Worm (Caenorhabditis elegans) whole organism, L1 larva: ENCODE measurements around the gene cyp-33C12.
A peak's percentile ranks its signal among the peaks of the same experiment; 100 is the strongest.

Experiments used
- C04F5.9 ChIP-seq: sonication (generic microtip); optimal IDR thresholded peaks from 2 replicates; lab custom pipeline; 2016; ENCODE audit warnings: missing genetic modification characterization, missing compliant biosample characterization
- C16A3.4 ChIP-seq: fragments of 150-350 bp; optimal IDR thresholded peaks from 2 replicates; lab custom pipeline; 2014; ENCODE audit warnings: missing biosample characterization, missing genetic modification characterization
- C34B4.2 ChIP-seq: sonication (generic microtip); optimal IDR thresholded peaks from 2 replicates; lab custom pipeline; 2017; ENCODE audit warnings: mild to moderate bottlenecking, missing genetic modification characterization, missing compliant biosample characterization
- blmp-1 ChIP-seq: fragments of 150-350 bp; optimal IDR thresholded peaks from 2 replicates; lab custom pipeline; 2014; ENCODE audit warnings: missing biosample characterization, missing genetic modification characterization
- ceh-8 ChIP-seq: fragments of 200-800 bp; sonication (Bioruptor generic); optimal IDR thresholded peaks from 2 replicates; lab custom pipeline; 2018; ENCODE audit warnings: mild to moderate bottlenecking, missing genetic modification characterization, moderate library complexity, missing compliant biosample characterization
- ceh-82 ChIP-seq, 3 experiments: fragments of 150-350 bp in 1 of 3; sonication (generic microtip) in 2 of 3; optimal IDR thresholded peaks; 2 replicates each; lab custom pipeline; 2014 to 2017; ENCODE audit warnings: missing biosample characterization in 3 of 3, missing genetic modification characterization in 3 of 3
- dpl-1 ChIP-seq, 3 experiments: fragments of 150-350 bp in 2 of 3; sonication (generic microtip) in 1 of 3; optimal IDR thresholded peaks; 2 replicates each; lab custom pipeline; 2014 to 2017; ENCODE audit warnings: missing biosample characterization in 3 of 3, missing genetic modification characterization in 3 of 3, missing genetic modification reagents in 3 of 3
- dsc-1 ChIP-seq: sonication (generic microtip); optimal IDR thresholded peaks from 2 replicates; lab custom pipeline; 2016; ENCODE audit warnings: mild to moderate bottlenecking, missing genetic modification characterization, missing compliant biosample characterization
- efl-1 ChIP-seq, 4 experiments: fragments of 150-350 bp; optimal IDR thresholded peaks in 3 of 4; peaks in 1 of 4; 1 replicate in 1 of 4; 2 replicates in 3 of 4; lab custom pipeline; 2014; ENCODE audit warnings: missing biosample characterization in 2 of 4, missing genetic modification characterization in 2 of 4, missing genetic modification reagents in 2 of 4
- egl-13 ChIP-seq: sonication (generic microtip); optimal IDR thresholded peaks from 2 replicates; lab custom pipeline; 2016; ENCODE audit warnings: missing genotype, missing genetic modification reagents, missing genetic modification characterization, missing compliant biosample characterization
- elt-2 ChIP-seq: sonication (generic microtip); optimal IDR thresholded peaks from 2 replicates; lab custom pipeline; 2016; ENCODE audit warnings: missing genetic modification characterization, mild to moderate bottlenecking, inconsistent platforms, missing compliant biosample characterization, missing genetic modification reagents
- elt-3 ChIP-seq, 6 experiments: fragments of 150-350 bp in 1 of 6; sonication (generic microtip); optimal IDR thresholded peaks; 2 replicates each; lab custom pipeline; 2017 to 2018; ENCODE audit warnings: missing biosample characterization in 6 of 6, missing genetic modification characterization in 6 of 6, inconsistent platforms in 1 of 6
- fkh-4 ChIP-seq: sonication (generic microtip); optimal IDR thresholded peaks from 2 replicates; lab custom pipeline; 2016; ENCODE audit warnings: missing compliant biosample characterization, missing genetic modification characterization, borderline replicate concordance
- fkh-8 ChIP-seq: sonication (generic microtip); optimal IDR thresholded peaks from 2 replicates; lab custom pipeline; 2016; ENCODE audit warnings: mild to moderate bottlenecking, missing genetic modification characterization, missing compliant biosample characterization
- grh-1 ChIP-seq: fragments of 200-800 bp; sonication (Bioruptor generic); IDR thresholded peaks from 2 replicates; pipeline ENCODE4 v1.3.6; 2022; ENCODE audit warnings: missing genetic modification reagents, missing genetic modification characterization, missing compliant biosample characterization
- irx-1 ChIP-seq: sonication (generic microtip); optimal IDR thresholded peaks from 2 replicates; lab custom pipeline; 2016; ENCODE audit warnings: missing genetic modification characterization, missing compliant biosample characterization
- jun-1 ChIP-seq: fragments of 150-350 bp; optimal IDR thresholded peaks from 2 replicates; lab custom pipeline; 2014; ENCODE audit warnings: missing biosample characterization, missing genetic modification reagents, missing genetic modification characterization
- lin-14 ChIP-seq: fragments of 200-800 bp; sonication (Bioruptor generic); optimal IDR thresholded peaks from 2 replicates; lab custom pipeline; 2018; ENCODE audit warnings: mild to moderate bottlenecking, missing genetic modification characterization, moderate library complexity, missing compliant biosample characterization
- lin-35 ChIP-seq, 2 experiments: fragments of 150-350 bp; optimal IDR thresholded peaks; 2 replicates each; lab custom pipeline; 2014; ENCODE audit warnings: missing biosample characterization in 2 of 2, missing genetic modification characterization in 2 of 2, missing genetic modification reagents in 2 of 2
- lir-3 ChIP-seq: sonication (generic microtip); optimal IDR thresholded peaks from 2 replicates; lab custom pipeline; 2016; ENCODE audit warnings: mild to moderate bottlenecking, missing genetic modification characterization, moderate library complexity, missing compliant biosample characterization; ENCODE audit not compliant: poor library complexity
- lsy-2 ChIP-seq, 2 experiments: fragments of 150-350 bp; optimal IDR thresholded peaks; 2 replicates each; lab custom pipeline; 2014; ENCODE audit warnings: missing biosample characterization in 2 of 2, missing genetic modification characterization in 2 of 2
- mab-9 ChIP-seq: fragments of 200-800 bp; sonication (Bioruptor generic); IDR thresholded peaks from 2 replicates; pipeline ENCODE4 v1.3.6; 2022; ENCODE audit warnings: missing genetic modification reagents, missing genetic modification characterization, missing compliant biosample characterization
- mdl-1 ChIP-seq, 2 experiments: fragments of 150-350 bp; optimal IDR thresholded peaks; 2 replicates each; lab custom pipeline; 2014 to 2017; ENCODE audit warnings: missing biosample characterization in 2 of 2, missing genetic modification characterization in 2 of 2, inconsistent platforms in 1 of 2
- mep-1 ChIP-seq: fragments of 150-350 bp; optimal IDR thresholded peaks from 2 replicates; lab custom pipeline; 2014; ENCODE audit warnings: missing biosample characterization, missing genetic modification characterization
- nhr-11 ChIP-seq: fragments of 150-350 bp; optimal IDR thresholded peaks from 2 replicates; lab custom pipeline; 2014; ENCODE audit warnings: missing biosample characterization, missing genetic modification characterization
- nhr-19 ChIP-seq: fragments of 200-800 bp; sonication (Bioruptor generic); conservative IDR thresholded peaks from 2 replicates; pipeline ENCODE4 v1.3.6; 2022; ENCODE audit warnings: missing genetic modification characterization, missing compliant biosample characterization
- nhr-20 ChIP-seq: sonication (generic microtip); optimal IDR thresholded peaks from 2 replicates; lab custom pipeline; 2016; ENCODE audit warnings: mild to moderate bottlenecking, missing genetic modification characterization, missing compliant biosample characterization
- nhr-47 ChIP-seq: sonication (generic microtip); optimal IDR thresholded peaks from 2 replicates; lab custom pipeline; 2016; ENCODE audit warnings: mild to moderate bottlenecking, missing genetic modification characterization, moderate library complexity, missing compliant biosample characterization
- nhr-71 ChIP-seq: sonication (generic microtip); optimal IDR thresholded peaks from 2 replicates; lab custom pipeline; 2016; ENCODE audit warnings: mild to moderate bottlenecking, missing genetic modification characterization, moderate library complexity, missing compliant biosample characterization
- nhr-77 ChIP-seq: fragments of 150-350 bp; optimal IDR thresholded peaks from 2 replicates; lab custom pipeline; 2014; ENCODE audit warnings: missing biosample characterization, missing genetic modification characterization
- nhr-84 ChIP-seq: sonication (generic microtip); optimal IDR thresholded peaks from 2 replicates; lab custom pipeline; 2017; ENCODE audit warnings: missing biosample characterization, missing genetic modification characterization
- nhr-85 ChIP-seq: sonication (generic microtip); peaks from one replicate; lab custom pipeline; 2016; ENCODE audit warnings: missing genetic modification characterization, inconsistent platforms, missing compliant biosample characterization
- nhr-90 ChIP-seq: sonication (generic microtip); optimal IDR thresholded peaks from 2 replicates; lab custom pipeline; 2016; ENCODE audit warnings: mild to moderate bottlenecking, missing genetic modification characterization, missing compliant biosample characterization; ENCODE audit not compliant: poor library complexity
- pag-3 ChIP-seq: sonication (generic microtip); optimal IDR thresholded peaks from 2 replicates; lab custom pipeline; 2017; ENCODE audit warnings: missing genetic modification characterization, mild to moderate bottlenecking, missing compliant biosample characterization, antibody characterized with exemption, borderline replicate concordance; ENCODE audit not compliant: insufficient read depth
- pqm-1 ChIP-seq: sonication (generic microtip); optimal IDR thresholded peaks from 3 replicates; lab custom pipeline; 2017; ENCODE audit warnings: missing biosample characterization, missing genetic modification characterization
- rnt-1 ChIP-seq: sonication (generic microtip); optimal IDR thresholded peaks from 2 replicates; lab custom pipeline; 2016; ENCODE audit warnings: mild to moderate bottlenecking, missing genetic modification characterization, moderate library complexity, missing compliant biosample characterization
- skn-1 ChIP-seq: fragments of 150-350 bp; optimal IDR thresholded peaks from 2 replicates; lab custom pipeline; 2014; ENCODE audit warnings: missing biosample characterization, missing genetic modification characterization
- snu-23 ChIP-seq: sonication (generic microtip); optimal IDR thresholded peaks from 2 replicates; lab custom pipeline; 2016; ENCODE audit warnings: missing genetic modification characterization, missing compliant biosample characterization
- swsn-7 ChIP-seq: sonication (generic microtip); optimal IDR thresholded peaks from 2 replicates; lab custom pipeline; 2016; ENCODE audit warnings: missing genetic modification characterization, missing compliant biosample characterization
- tbx-2 ChIP-seq: sonication (generic microtip); optimal IDR thresholded peaks from 2 replicates; lab custom pipeline; 2016; ENCODE audit warnings: missing genetic modification characterization, missing compliant biosample characterization
- zip-4 ChIP-seq: fragments of 200-800 bp; sonication (Bioruptor generic); optimal IDR thresholded peaks from 2 replicates; lab custom pipeline; 2018; ENCODE audit warnings: mild to moderate bottlenecking, missing genetic modification characterization, moderate library complexity, missing compliant biosample characterization
- ztf-4 ChIP-seq: fragments of 150-350 bp; optimal IDR thresholded peaks from 2 replicates; lab custom pipeline; 2014; ENCODE audit warnings: missing biosample characterization, missing genetic modification characterization

The cyp-33C12 gene

DNA sequence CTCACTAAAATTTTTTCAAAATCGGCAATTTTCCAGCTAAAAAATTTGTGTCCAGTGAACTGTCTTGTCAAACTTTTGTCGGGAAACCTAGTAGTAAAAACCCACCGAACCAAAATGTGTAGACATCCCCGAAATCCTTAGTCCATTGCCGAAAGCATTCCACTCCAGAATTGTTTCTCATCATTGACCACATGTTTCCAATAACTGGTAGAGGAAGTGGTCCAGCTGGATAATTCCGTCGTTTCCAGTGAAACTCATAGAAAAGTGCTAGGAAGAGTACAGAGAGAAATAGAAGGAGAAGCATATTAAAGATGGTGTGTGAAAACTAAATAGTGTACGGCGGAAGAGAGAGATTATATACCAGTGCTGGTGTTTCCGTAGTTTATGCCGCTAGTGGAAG, at the start of gene cyp-33C12:
cyp-33C12 (minus strand) TSS at position 321 of the 400 bp plus-strand sequence.
- TF ChIP-seq blmp-1 (tag; lab: Kevin White, UChicago) (no peak), swsn-7 (no peak), tbx-2 (tag; lab: Kevin White, UChicago) (no peak), skn-1 (tag; lab: Kevin White, UChicago) (no peak), zip-4 (GFP tag; lab: Kevin White, UChicago) (no peak), rnt-1 (tag; lab: Kevin White, UChicago) (no peak), fkh-4 (tag; lab: Kevin White, UChicago) (peak; percentile 71), mdl-1 (tag; optimal IDR thresholded peaks at IDR 0.05; lab: Kevin White, UChicago) (no peak), dsc-1 (tag; lab: Kevin White, UChicago) (peak; percentile 91), egl-13 (tag; lab: Kevin White, UChicago) (no peak), pag-3 (tag; lab: Kevin White, UChicago) (no peak), C34B4.2 (tag; lab: Kevin White, UChicago) (no peak), jun-1 (tag; lab: Kevin White, UChicago) (no peak), nhr-19 (GFP tag; lab: Robert Waterston, UW) (no peak), irx-1 (tag; lab: Kevin White, UChicago) (no peak), nhr-20 (no peak), nhr-47 (tag; lab: Kevin White, UChicago) (no peak)

- TF ChIP-seq nhr-84 (no peak), nhr-77 (no peak), elt-2 (tag; lab: Kevin White, UChicago) (peak; percentile 2), nhr-85 (tag; lab: Kevin White, UChicago) (no peak)
- TF ChIP-seq, all 84 proteins: peak for 1
These were observed 47.6 kb upstream of the cyp-33C12 start for ce11 chrV:2251774-2252173.

ce11 chrV:2250126-2250590, 46.0 kb upstream of the cyp-33C12 start, which contains the start of gene cyp-33C7:
Gene cyp-33C7 (plus strand): TSS chrV:2250540.
- TF ChIP-seq ceh-8 (GFP tag; lab: Kevin White, UChicago) = no peak
- peak in 2 of 3 experiments; percentile 11 to 33 for TF ChIP-seq dpl-1 (GFP tag; optimal IDR thresholded peaks at IDR 0.05; lab: Kevin White, UChicago)
- TF ChIP-seq nhr-90 (tag; lab: Kevin White, UChicago) = peak; percentile 36
- TF ChIP-seq elt-3 (tag; optimal IDR thresholded peaks at IDR 0.05; lab: Kevin White, UChicago) = peak in 1 of 6 experiments; percentile 37
- TF ChIP-seq tbx-2 (tag; lab: Kevin White, UChicago) = peak; percentile 14
- TF ChIP-seq mep-1 = peak; percentile 19
- peak; percentile 59 for TF ChIP-seq nhr-71 (tag; lab: Kevin White, UChicago)
- no peak for TF ChIP-seq ztf-4 (tag; lab: Kevin White, UChicago)
- peak; percentile 25 for TF ChIP-seq C16A3.4 (tag; lab: Kevin White, UChicago)
- peak in 1 of 3 experiments; percentile 26 for TF ChIP-seq ceh-82 (tag; optimal IDR thresholded peaks at IDR 0.05; lab: Kevin White, UChicago)
- TF ChIP-seq jun-1 (tag; lab: Kevin White, UChicago) = peak; percentile 46
- TF ChIP-seq grh-1 (GFP tag; lab: Robert Waterston, UW) = no peak
- TF ChIP-seq lin-14 (GFP tag; lab: Kevin White, UChicago) = peak; percentile 88
- TF ChIP-seq mdl-1 (tag; optimal IDR thresholded peaks at IDR 0.05; lab: Kevin White, UChicago) = peak in 1 of 2 experiments; percentile 50
- peak; percentile 19 to 23 for TF ChIP-seq lsy-2 (tag; optimal IDR thresholded peaks at IDR 0.05; lab: Kevin White, UChicago)
- peak; percentile 20 for TF ChIP-seq blmp-1 (tag; lab: Kevin White, UChicago)
- peak in 1 of 2 experiments; percentile 75 for TF ChIP-seq lin-35 (GFP tag; optimal IDR thresholded peaks at IDR 0.05; lab: Kevin White, UChicago)
- TF ChIP-seq nhr-20 = peak; percentile 89
- no peak for TF ChIP-seq mab-9
- TF ChIP-seq pqm-1 (tag; lab: Kevin White, UChicago) = no peak
- TF ChIP-seq lir-3 (tag; lab: Kevin White, UChicago) = no peak
- TF ChIP-seq C04F5.9 = no peak
- TF ChIP-seq efl-1 (optimal IDR thresholded peaks at IDR 0.05; lab: Kevin White, UChicago) = peak in 1 of 2 experiments; percentile 29
- peak in 1 of 2 experiments; percentile 52 for TF ChIP-seq efl-1 (GFP tag; optimal IDR thresholded peaks at IDR 0.05 in 1 of 2; lab: Kevin White, UChicago)
- peak; percentile 2 for TF ChIP-seq fkh-8
- TF ChIP-seq nhr-11 (tag; lab: Kevin White, UChicago) = no peak
- peak; percentile 75 for TF ChIP-seq elt-2 (tag; lab: Kevin White, UChicago)
- peak; percentile 81 for TF ChIP-seq skn-1 (tag; lab: Kevin White, UChicago)
- TF ChIP-seq snu-23 (GFP tag; lab: Kevin White, UChicago) = peak; percentile 33
